Fruit fly (Drosophila melanogaster) whole organism, adult: ENCODE results near the gene CG33552.

ENCODE experiments used
- CG11617 ChIP-seq: fragments of 200-800 bp; sonication (Bioruptor generic); optimal IDR thresholded peaks from 2 replicates; lab custom pipeline; 2017; ENCODE audit warnings: mild to moderate bottlenecking, missing biosample characterization, missing genetic modification reagents, missing genetic modification characterization
- CG12768 ChIP-seq: fragments of 200-800 bp; sonication (Bioruptor generic); optimal IDR thresholded peaks from 2 replicates; lab custom pipeline; 2017; ENCODE audit warnings: missing biosample characterization, missing genetic modification characterization, mild to moderate bottlenecking, moderate library complexity, missing genetic modification reagents
- CG14711 ChIP-seq: fragments of 200-800 bp; sonication (Bioruptor generic); optimal IDR thresholded peaks from 2 replicates; lab custom pipeline; 2018; ENCODE audit warnings: missing biosample characterization, mild to moderate bottlenecking, missing genetic modification characterization, moderate library complexity
- CG1620 ChIP-seq: fragments of 200-800 bp; sonication (Bioruptor generic); optimal IDR thresholded peaks from 2 replicates; lab custom pipeline; 2016; ENCODE audit warnings: missing biosample characterization, missing genetic modification characterization
- CG33017 ChIP-seq: fragments of 200-800 bp; sonication (Bioruptor generic); optimal IDR thresholded peaks from 2 replicates; lab custom pipeline; 2018; ENCODE audit warnings: missing biosample characterization, mild to moderate bottlenecking, missing genetic modification characterization, moderate library complexity
- CG5204 ChIP-seq: fragments of 200-800 bp; sonication (Bioruptor generic); optimal IDR thresholded peaks from 2 replicates; lab custom pipeline; 2016; ENCODE audit warnings: missing biosample characterization, missing genetic modification characterization
- CG7045 ChIP-seq: fragments of 200-800 bp; sonication (Bioruptor generic); optimal IDR thresholded peaks from 2 replicates; lab custom pipeline; 2017; ENCODE audit warnings: missing biosample characterization, mild to moderate bottlenecking, missing genetic modification characterization
- CG7101 ChIP-seq: fragments of 200-800 bp; sonication (Bioruptor generic); optimal IDR thresholded peaks from 2 replicates; lab custom pipeline; 2018; ENCODE audit warnings: missing biosample characterization, mild to moderate bottlenecking, missing genetic modification characterization, moderate library complexity
- Clk ChIP-seq: fragments of 200-800 bp; sonication (Bioruptor generic); optimal IDR thresholded peaks from 2 replicates; lab custom pipeline; 2017; ENCODE audit warnings: missing biosample characterization, missing genetic modification characterization
- Crg-1 ChIP-seq: fragments of 200-800 bp; sonication (Bioruptor generic); optimal IDR thresholded peaks from 2 replicates; lab custom pipeline; 2016; ENCODE audit warnings: missing biosample characterization, missing genetic modification characterization
- Hr96 ChIP-seq: fragments of 200-800 bp; sonication (Bioruptor generic); optimal IDR thresholded peaks from 2 replicates; lab custom pipeline; 2016; ENCODE audit warnings: missing biosample characterization, missing genetic modification characterization
- Mnt ChIP-seq: fragments of 200-800 bp; sonication (Bioruptor generic); optimal IDR thresholded peaks from 2 replicates; lab custom pipeline; 2016; ENCODE audit warnings: missing biosample characterization, mild to moderate bottlenecking, missing genetic modification characterization
- bab1 ChIP-seq: fragments of 200-800 bp; sonication (Bioruptor generic); optimal IDR thresholded peaks from 3 replicates; lab custom pipeline; 2019; ENCODE audit warnings: missing biosample characterization, mild to moderate bottlenecking, missing genetic modification characterization, moderate library complexity
- cic ChIP-seq: fragments of 200-800 bp; sonication (Bioruptor generic); optimal IDR thresholded peaks from 2 replicates; lab custom pipeline; 2017; ENCODE audit warnings: missing biosample characterization, mild to moderate bottlenecking, missing genetic modification characterization, moderate library complexity
- cnc ChIP-seq, 2 experiments: fragments of >200 bp; optimal IDR thresholded peaks; 2 replicates each; lab custom pipeline; 2017
- kay ChIP-seq: fragments of 200-800 bp; sonication (Bioruptor generic); peaks from one replicate; lab custom pipeline; 2016; ENCODE audit warnings: missing biosample characterization, missing genetic modification characterization, borderline replicate concordance
- ovo ChIP-seq: fragments of 200-800 bp; sonication (Bioruptor generic); optimal IDR thresholded peaks from 2 replicates; lab custom pipeline; 2016; ENCODE audit warnings: missing biosample characterization, missing genetic modification characterization
- pad ChIP-seq: fragments of 200-800 bp; sonication (Bioruptor generic); optimal IDR thresholded peaks from 3 replicates; lab custom pipeline; 2017; ENCODE audit warnings: missing biosample characterization, missing genetic modification characterization, mild to moderate bottlenecking, moderate library complexity, missing genetic modification reagents
- tj ChIP-seq: fragments of 200-800 bp; sonication (Bioruptor generic); optimal IDR thresholded peaks from 3 replicates; lab custom pipeline; 2017; ENCODE audit warnings: missing biosample characterization, mild to moderate bottlenecking, missing genetic modification characterization, moderate library complexity
- toe ChIP-seq: fragments of 200-800 bp; sonication (Bioruptor generic); optimal IDR thresholded peaks from 2 replicates; lab custom pipeline; 2016; ENCODE audit warnings: missing biosample characterization, missing genetic modification characterization

CG33552 gene

dm6 chr2L:16703008-16703510 is 20.8 kb downstream of the CG33552 start:
- TF ChIP-seq toe: no peak
- TF ChIP-seq tj (GFP tag; lab: Kevin White, UChicago): no peak
- no peak for TF ChIP-seq kay
- no peak for TF ChIP-seq Hr96 (GFP tag; lab: Kevin White, UChicago)
- no peak for TF ChIP-seq cnc (optimal IDR thresholded peaks at IDR 0.05; lab: Kevin White, UChicago)
- TF ChIP-seq CG11617 (GFP tag; lab: Kevin White, UChicago): no peak
- TF ChIP-seq bab1 (GFP tag; lab: Kevin White, UChicago): peak; percentile 6
- no peak for TF ChIP-seq cic (GFP tag; lab: Kevin White, UChicago)

- TF ChIP-seq CG33017 (tag; lab: Kevin White, UChicago) (peak; percentile 15), CG5204 (GFP tag; lab: Kevin White, UChicago) (peak; percentile 74), CG1620 (GFP tag; lab: Kevin White, UChicago) (peak; percentile 66), cic (GFP tag; lab: Kevin White, UChicago) (no peak), tj (GFP tag; lab: Kevin White, UChicago) (peak; percentile 4), Hr96 (GFP tag; lab: Kevin White, UChicago) (peak; percentile 29), ovo (no peak), toe (peak; percentile 71), CG7045 (peak; percentile 62), bab1 (GFP tag; lab: Kevin White, UChicago) (peak; percentile 72), CG12768 (GFP tag; lab: Kevin White, UChicago) (no peak), cnc (optimal IDR thresholded peaks at IDR 0.05; lab: Kevin White, UChicago) (no peak), Mnt (GFP tag; lab: Kevin White, UChicago) (peak; percentile 26), pad (no peak), Clk (GFP tag; lab: Kevin White, UChicago) (no peak), CG11617 (GFP tag; lab: Kevin White, UChicago) (peak; percentile 43), Crg-1 (peak; percentile 58), kay (peak; percentile 73), CG7101 (peak; percentile 56)
Measured at dm6 chr2L:16703753-16704152, 21.4 kb downstream of the CG33552 start.

- TF ChIP-seq Mnt (GFP tag; lab: Kevin White, UChicago): no peak
- TF ChIP-seq CG1620 (GFP tag; lab: Kevin White, UChicago): no peak
- TF ChIP-seq kay: peak; percentile 49
- TF ChIP-seq bab1 (GFP tag; lab: Kevin White, UChicago): peak; percentile 22
- no peak for TF ChIP-seq CG5204 (GFP tag; lab: Kevin White, UChicago)
- TF ChIP-seq tj (GFP tag; lab: Kevin White, UChicago): peak; percentile 83
Measured at dm6 chr2L:16706882-16707775, 24.8 kb downstream of the CG33552 start.

- TF ChIP-seq CG12768 (GFP tag; lab: Kevin White, UChicago) (no peak), tj (GFP tag; lab: Kevin White, UChicago) (peak; percentile 29), toe (no peak), CG14711 (tag; lab: Kevin White, UChicago) (no peak), cic (GFP tag; lab: Kevin White, UChicago) (no peak), CG7045 (peak; percentile 53), Clk (GFP tag; lab: Kevin White, UChicago) (no peak), Hr96 (GFP tag; lab: Kevin White, UChicago) (no peak), pad (no peak), CG11617 (GFP tag; lab: Kevin White, UChicago) (peak; percentile 38), CG33017 (tag; lab: Kevin White, UChicago) (peak; percentile 67), CG7101 (peak; percentile 23), CG5204 (GFP tag; lab: Kevin White, UChicago) (peak; percentile 62)
Measured at dm6 chr2L:16709693-16710092, 27.4 kb downstream of the CG33552 start.

dm6 chr2L:16710234-16710633 is 27.9 kb downstream of the CG33552 start:
- TF ChIP-seq bab1 (GFP tag; lab: Kevin White, UChicago) (no peak), Mnt (GFP tag; lab: Kevin White, UChicago) (no peak), CG7045 (no peak), pad (no peak), cic (GFP tag; lab: Kevin White, UChicago) (no peak), ovo (no peak), Crg-1 (no peak), toe (no peak), CG12768 (GFP tag; lab: Kevin White, UChicago) (no peak)

dm6 chr2L:16710677-16711076 is 28.4 kb downstream of the CG33552 start:
- TF ChIP-seq ovo (no peak), Hr96 (GFP tag; lab: Kevin White, UChicago) (no peak), bab1 (GFP tag; lab: Kevin White, UChicago) (no peak), CG12768 (GFP tag; lab: Kevin White, UChicago) (no peak), CG33017 (tag; lab: Kevin White, UChicago) (no peak), CG7101 (no peak), Clk (GFP tag; lab: Kevin White, UChicago) (no peak), CG1620 (GFP tag; lab: Kevin White, UChicago) (no peak)
